Worm (Caenorhabditis elegans) whole organism, L1 larva: Measurements from ENCODE around the gene rnh-2.

ENCODE experiments used
- C04F5.9 ChIP-seq: sonication (generic microtip); optimal IDR thresholded peaks from 2 replicates; lab custom pipeline; 2016; ENCODE audit warnings: missing genetic modification characterization, missing compliant biosample characterization
- C34B4.2 ChIP-seq: sonication (generic microtip); optimal IDR thresholded peaks from 2 replicates; lab custom pipeline; 2017; ENCODE audit warnings: mild to moderate bottlenecking, missing genetic modification characterization, missing compliant biosample characterization
- aly-2 ChIP-seq: fragments of 150-350 bp; optimal IDR thresholded peaks from 2 replicates; lab custom pipeline; 2014; ENCODE audit warnings: missing biosample characterization, missing genetic modification characterization
- ama-1 ChIP-seq: fragments of 150-350 bp; optimal IDR thresholded peaks from 2 replicates; lab custom pipeline; 2014
- blmp-1 ChIP-seq: fragments of 150-350 bp; optimal IDR thresholded peaks from 2 replicates; lab custom pipeline; 2014; ENCODE audit warnings: missing biosample characterization, missing genetic modification characterization
- ceh-8 ChIP-seq: fragments of 200-800 bp; sonication (Bioruptor generic); optimal IDR thresholded peaks from 2 replicates; lab custom pipeline; 2018; ENCODE audit warnings: mild to moderate bottlenecking, missing genetic modification characterization, moderate library complexity, missing compliant biosample characterization
- egl-13 ChIP-seq: sonication (generic microtip); optimal IDR thresholded peaks from 2 replicates; lab custom pipeline; 2016; ENCODE audit warnings: missing genotype, missing genetic modification reagents, missing genetic modification characterization, missing compliant biosample characterization
- elt-2 ChIP-seq: sonication (generic microtip); optimal IDR thresholded peaks from 2 replicates; lab custom pipeline; 2016; ENCODE audit warnings: missing genetic modification characterization, mild to moderate bottlenecking, inconsistent platforms, missing compliant biosample characterization, missing genetic modification reagents
- elt-3 ChIP-seq, 6 experiments: fragments of 150-350 bp in 1 of 6; sonication (generic microtip); optimal IDR thresholded peaks; 2 replicates each; lab custom pipeline; 2017 to 2018; ENCODE audit warnings: missing biosample characterization in 6 of 6, missing genetic modification characterization in 6 of 6, inconsistent platforms in 1 of 6
- fos-1 ChIP-seq: fragments of 150-350 bp; optimal IDR thresholded peaks from 2 replicates; lab custom pipeline; 2014; ENCODE audit warnings: missing biosample characterization, missing genetic modification characterization
- isw-1 ChIP-seq: fragments of 200-800 bp; sonication (Bioruptor generic); IDR thresholded peaks from 2 replicates; pipeline ENCODE4 v1.3.6; 2022; ENCODE audit warnings: missing genetic modification characterization, missing compliant biosample characterization
- jun-1 ChIP-seq: fragments of 150-350 bp; optimal IDR thresholded peaks from 2 replicates; lab custom pipeline; 2014; ENCODE audit warnings: missing biosample characterization, missing genetic modification reagents, missing genetic modification characterization
- lin-13 ChIP-seq: fragments of 150-350 bp; optimal IDR thresholded peaks from 2 replicates; lab custom pipeline; 2014; ENCODE audit warnings: missing biosample characterization, missing genetic modification reagents, missing genetic modification characterization
- lin-14 ChIP-seq: fragments of 200-800 bp; sonication (Bioruptor generic); optimal IDR thresholded peaks from 2 replicates; lab custom pipeline; 2018; ENCODE audit warnings: mild to moderate bottlenecking, missing genetic modification characterization, moderate library complexity, missing compliant biosample characterization
- lsy-2 ChIP-seq, 2 experiments: fragments of 150-350 bp; optimal IDR thresholded peaks; 2 replicates each; lab custom pipeline; 2014; ENCODE audit warnings: missing biosample characterization in 2 of 2, missing genetic modification characterization in 2 of 2
- mab-9 ChIP-seq: fragments of 200-800 bp; sonication (Bioruptor generic); IDR thresholded peaks from 2 replicates; pipeline ENCODE4 v1.3.6; 2022; ENCODE audit warnings: missing genetic modification reagents, missing genetic modification characterization, missing compliant biosample characterization
- nhr-19 ChIP-seq: fragments of 200-800 bp; sonication (Bioruptor generic); conservative IDR thresholded peaks from 2 replicates; pipeline ENCODE4 v1.3.6; 2022; ENCODE audit warnings: missing genetic modification characterization, missing compliant biosample characterization
- nhr-20 ChIP-seq: sonication (generic microtip); optimal IDR thresholded peaks from 2 replicates; lab custom pipeline; 2016; ENCODE audit warnings: mild to moderate bottlenecking, missing genetic modification characterization, missing compliant biosample characterization
- nhr-237 ChIP-seq: fragments of 150-350 bp; optimal IDR thresholded peaks from 2 replicates; lab custom pipeline; 2014; ENCODE audit warnings: missing biosample characterization, missing genetic modification characterization
- nhr-47 ChIP-seq: sonication (generic microtip); optimal IDR thresholded peaks from 2 replicates; lab custom pipeline; 2016; ENCODE audit warnings: mild to moderate bottlenecking, missing genetic modification characterization, moderate library complexity, missing compliant biosample characterization
- nhr-71 ChIP-seq: sonication (generic microtip); optimal IDR thresholded peaks from 2 replicates; lab custom pipeline; 2016; ENCODE audit warnings: mild to moderate bottlenecking, missing genetic modification characterization, moderate library complexity, missing compliant biosample characterization
- nhr-76 ChIP-seq: sonication (generic microtip); optimal IDR thresholded peaks from 2 replicates; lab custom pipeline; 2017; ENCODE audit warnings: missing biosample characterization, missing genetic modification characterization
- pqm-1 ChIP-seq: sonication (generic microtip); optimal IDR thresholded peaks from 3 replicates; lab custom pipeline; 2017; ENCODE audit warnings: missing biosample characterization, missing genetic modification characterization
- snpc-4 ChIP-seq: fragments of 150-350 bp; optimal IDR thresholded peaks from 2 replicates; lab custom pipeline; 2014; ENCODE audit warnings: missing biosample characterization, missing genetic modification characterization
- snu-23 ChIP-seq: sonication (generic microtip); optimal IDR thresholded peaks from 2 replicates; lab custom pipeline; 2016; ENCODE audit warnings: missing genetic modification characterization, missing compliant biosample characterization
- sup-37 ChIP-seq: fragments of 200-800 bp; sonication (Bioruptor generic); optimal IDR thresholded peaks from 2 replicates; lab custom pipeline; 2018; ENCODE audit warnings: mild to moderate bottlenecking, missing genetic modification characterization, missing compliant biosample characterization
- swsn-7 ChIP-seq: sonication (generic microtip); optimal IDR thresholded peaks from 2 replicates; lab custom pipeline; 2016; ENCODE audit warnings: missing genetic modification characterization, missing compliant biosample characterization
- tlp-1 ChIP-seq: fragments of 150-350 bp; optimal IDR thresholded peaks from 2 replicates; lab custom pipeline; 2014; ENCODE audit warnings: missing biosample characterization, missing genetic modification characterization
- xbp-1 ChIP-seq: sonication (generic microtip); optimal IDR thresholded peaks from 2 replicates; lab custom pipeline; 2016; ENCODE audit warnings: missing genetic modification characterization, missing compliant biosample characterization
- zip-4 ChIP-seq: fragments of 200-800 bp; sonication (Bioruptor generic); optimal IDR thresholded peaks from 2 replicates; lab custom pipeline; 2018; ENCODE audit warnings: mild to moderate bottlenecking, missing genetic modification characterization, moderate library complexity, missing compliant biosample characterization

rnh-2 gene

ce11 chrII:8504074-8504724 lies 12.8 kb upstream of the rnh-2 start:
- TF ChIP-seq lin-14 (GFP tag; lab: Kevin White, UChicago) = peak; percentile 58
- TF ChIP-seq nhr-71 = peak; percentile 23
- no peak for TF ChIP-seq elt-2
- TF ChIP-seq lsy-2 (tag; optimal IDR thresholded peaks at IDR 0.05; lab: Kevin White, UChicago) = peak in 1 of 2 experiments; percentile 13

ce11 chrII:8506759-8507158 lies 10.2 kb upstream of the rnh-2 start:
- TF ChIP-seq elt-2 (peak; percentile 14), sup-37 (GFP tag; lab: Kevin White, UChicago) (no peak)
- TF ChIP-seq, all 84 proteins: peak for 1

- no peak for TF ChIP-seq swsn-7
- TF ChIP-seq lin-14 (GFP tag; lab: Kevin White, UChicago) = no peak
- no peak for TF ChIP-seq aly-2 (tag; lab: Kevin White, UChicago)
- no peak for TF ChIP-seq nhr-20 (tag; lab: Kevin White, UChicago)
Observed at ce11 chrII:8508956-8509355, 8.0 kb upstream of the rnh-2 start, which contains the start of gene T13H5.1. Gene T13H5.1 (minus strand): TSS chrII:8509056.

ce11 chrII:8514729-8515128 lies 2.2 kb upstream of the rnh-2 start, which contains the start of gene ctg-2:
Gene ctg-2 (plus strand): TSS chrII:8515054.
- TF ChIP-seq blmp-1 (tag; lab: Kevin White, UChicago) (no peak), fos-1 (tag; lab: Kevin White, UChicago) (no peak), elt-2 (peak; percentile 85), jun-1 (tag; lab: Kevin White, UChicago) (peak; percentile 15), tlp-1 (tag; lab: Kevin White, UChicago) (no peak), nhr-19 (GFP tag; lab: Robert Waterston, UW) (no peak), elt-3 (tag; optimal IDR thresholded peaks at IDR 0.05; lab: Kevin White, UChicago) (no peak), C04F5.9 (tag; lab: Kevin White, UChicago) (no peak), nhr-237 (no peak), nhr-20 (tag; lab: Kevin White, UChicago) (peak; percentile 3), snpc-4 (tag; lab: Kevin White, UChicago) (no peak), lin-13 (GFP tag; lab: Kevin White, UChicago) (no peak), C34B4.2 (tag; lab: Kevin White, UChicago) (no peak), lsy-2 (tag; optimal IDR thresholded peaks at IDR 0.05; lab: Kevin White, UChicago) (no peak), ceh-8 (no peak), xbp-1 (tag; lab: Kevin White, UChicago) (no peak), egl-13 (tag; lab: Kevin White, UChicago) (no peak), lin-14 (GFP tag; lab: Kevin White, UChicago) (peak; percentile 15)

ce11 chrII:8515521-8515920 lies 1.4 kb upstream of the rnh-2 start:
- TF ChIP-seq nhr-47 (tag; lab: Kevin White, UChicago) (no peak), zip-4 (GFP tag; lab: Kevin White, UChicago) (no peak), nhr-76 (tag; lab: Kevin White, UChicago) (no peak), snu-23 (no peak), pqm-1 (tag; lab: Kevin White, UChicago) (no peak), lin-14 (GFP tag; lab: Kevin White, UChicago) (no peak), mab-9 (GFP tag; lab: Robert Waterston, UW) (no peak), isw-1 (GFP tag; lab: Robert Waterston, UW) (no peak), elt-2 (peak; percentile 37)
- TF ChIP-seq, all 84 proteins: peak for 1

ce11 chrII:8518210-8518609 lies 1.3 kb downstream of the rnh-2 start, which contains the start of gene T13H5.8:
Gene T13H5.8 (plus strand): TSS chrII:8518510.
- no peak for TF ChIP-seq ama-1 (lab: Kevin White, UChicago)
- no peak for TF ChIP-seq nhr-76 (tag; lab: Kevin White, UChicago)
